Worm (Caenorhabditis elegans): ENCODE results near the gene T09A5.4.

- TF ChIP-seq blmp-1 (tag; optimal IDR thresholded peaks at IDR 0.05) (no peak), alr-1 (tag; optimal IDR thresholded peaks at IDR 0.05; ENCODE audit: borderline replicate concordance) (no peak), nhr-28 (tag; optimal IDR thresholded peaks at IDR 0.05) (no peak), nhr-84 (tag; optimal IDR thresholded peaks at IDR 0.05) (no peak), lin-39 (tag; optimal IDR thresholded peaks at IDR 0.05) (no peak), dpl-1 (GFP tag; optimal IDR thresholded peaks at IDR 0.05) (no peak)
Observed at ce11 chrII:7814915-7815314, 31.1 kb upstream of the T09A5.4 start.
